Worm (Caenorhabditis elegans) whole organism, early embryonic: ENCODE results near the gene srsx-33.
A peak's percentile ranks its signal among the peaks of the same experiment; 100 is the strongest.

Experiments used
- B0310.2 ChIP-seq: sonication (generic microtip); optimal IDR thresholded peaks from 2 replicates; lab custom pipeline; 2016; ENCODE audit warnings: mild to moderate bottlenecking, missing genetic modification characterization, missing compliant biosample characterization
- F13C5.2 ChIP-seq: sonication (generic microtip); optimal IDR thresholded peaks from 2 replicates; lab custom pipeline; 2017; ENCODE audit warnings: mild to moderate bottlenecking, missing genetic modification characterization, inconsistent platforms, missing compliant biosample characterization
- aly-1 ChIP-seq: sonication (generic microtip); optimal IDR thresholded peaks from 2 replicates; lab custom pipeline; 2016; ENCODE audit warnings: missing genetic modification characterization, missing compliant biosample characterization
- ama-1 ChIP-seq: fragments of 150-350 bp; optimal IDR thresholded peaks from 2 replicates; lab custom pipeline; 2014
- ceh-13 ChIP-seq: fragments of 200-800 bp; sonication (Bioruptor generic); optimal IDR thresholded peaks from 2 replicates; lab custom pipeline; 2018; ENCODE audit warnings: mild to moderate bottlenecking, missing genetic modification characterization, missing compliant biosample characterization
- ceh-36 ChIP-seq: sonication (generic microtip); optimal IDR thresholded peaks from 2 replicates; lab custom pipeline; 2016; ENCODE audit warnings: missing genetic modification characterization, inconsistent platforms, missing compliant biosample characterization
- ets-7 ChIP-seq: sonication (generic microtip); optimal IDR thresholded peaks from 2 replicates; lab custom pipeline; 2016; ENCODE audit warnings: missing genotype, missing genetic modification characterization, missing compliant biosample characterization
- flt-1 ChIP-seq: fragments of 200-800 bp; sonication (Bioruptor generic); IDR thresholded peaks from 2 replicates; pipeline ENCODE4 v1.3.6; 2022; ENCODE audit warnings: missing genetic modification characterization, missing compliant biosample characterization
- hmbx-1 ChIP-seq: sonication (generic microtip); optimal IDR thresholded peaks from 2 replicates; lab custom pipeline; 2016; ENCODE audit warnings: mild to moderate bottlenecking, missing genetic modification characterization, missing compliant biosample characterization
- hmg-4 ChIP-seq: fragments of 200-800 bp; sonication (Bioruptor generic); optimal IDR thresholded peaks from 2 replicates; lab custom pipeline; 2018; ENCODE audit warnings: mild to moderate bottlenecking, missing genetic modification characterization, missing compliant biosample characterization
- hnd-1 ChIP-seq: sonication (generic microtip); optimal IDR thresholded peaks from 2 replicates; lab custom pipeline; 2016; ENCODE audit warnings: missing genetic modification characterization, missing compliant biosample characterization
- pes-1 ChIP-seq: fragments of 200-800 bp; sonication (Bioruptor generic); IDR thresholded peaks from 2 replicates; pipeline ENCODE4 v1.3.6; 2022; ENCODE audit warnings: missing genetic modification reagents, missing genetic modification characterization, missing compliant biosample characterization
- scrt-1 ChIP-seq: fragments of 200-800 bp; sonication (Bioruptor generic); IDR thresholded peaks from 2 replicates; pipeline ENCODE4 v1.3.6; 2022; ENCODE audit warnings: missing genetic modification characterization, missing compliant biosample characterization
- sea-1 ChIP-seq: fragments of 200-800 bp; sonication (Bioruptor generic); conservative IDR thresholded peaks from 2 replicates; pipeline ENCODE4 v1.3.6; 2022; ENCODE audit warnings: missing genetic modification characterization, missing compliant biosample characterization
- tbx-11 ChIP-seq: fragments of 200-800 bp; sonication (Bioruptor generic); IDR thresholded peaks from 2 replicates; pipeline ENCODE4 v1.3.6; 2022; ENCODE audit warnings: missing genetic modification characterization, missing compliant biosample characterization
- tbx-37 ChIP-seq: fragments of 200-800 bp; sonication (Bioruptor generic); conservative IDR thresholded peaks from 2 replicates; pipeline ENCODE4 v1.3.6; 2022; ENCODE audit warnings: missing genetic modification reagents, missing genetic modification characterization, missing compliant biosample characterization
- tra-4 ChIP-seq: sonication (generic microtip); optimal IDR thresholded peaks from 2 replicates; lab custom pipeline; 2017; ENCODE audit warnings: missing genetic modification characterization, missing compliant biosample characterization

Gene srsx-33

ce11 chrV:11234350-11234749 lies 18.0 kb downstream of the srsx-33 start, which contains the start of gene T19B10.5:
Gene T19B10.5, plus strand, starts transcription at chrV:11234650.
- TF ChIP-seq tra-4 (no peak), aly-1 (tag; lab: Kevin White, UChicago) (no peak), ama-1 (no peak), sea-1 (GFP tag; lab: Robert Waterston, UW) (no peak)

- TF ChIP-seq scrt-1 = no peak
- TF ChIP-seq ceh-36 = no peak
- no peak for TF ChIP-seq hmg-4
- TF ChIP-seq aly-1 (tag; lab: Kevin White, UChicago) = no peak
- no peak for TF ChIP-seq ceh-13 (GFP tag; lab: Kevin White, UChicago)
- TF ChIP-seq tra-4 = no peak
- no peak for TF ChIP-seq sea-1 (GFP tag; lab: Robert Waterston, UW)
- no peak for TF ChIP-seq ets-7 (tag; lab: Kevin White, UChicago)
- no peak for TF ChIP-seq hnd-1
- no peak for TF ChIP-seq B0310.2
- TF ChIP-seq flt-1 = no peak
- TF ChIP-seq F13C5.2 (tag; lab: Kevin White, UChicago) = no peak
- TF ChIP-seq pes-1 (GFP tag; lab: Robert Waterston, UW) = no peak
These were observed 21.2 kb downstream of the srsx-33 start for ce11 chrV:11231177-11231576.

ce11 chrV:11228653-11229173 lies 23.6 kb downstream of the srsx-33 start, which contains the start of gene pqn-70:
Gene pqn-70, minus strand, starts transcription at chrV:11228703.
- TF ChIP-seq hmg-4 = peak; percentile 60
- TF ChIP-seq sea-1 (GFP tag; lab: Robert Waterston, UW) = no peak
- no peak for TF ChIP-seq flt-1
- 0 out of 2 replicates have a peak, but pooled peaks have one; percentile 11 for TF ChIP-seq tbx-37 (GFP tag; lab: Robert Waterston, UW)
- TF ChIP-seq tra-4 = no peak
- TF ChIP-seq F13C5.2 (tag; lab: Kevin White, UChicago) = peak; percentile 39

- no peak for TF ChIP-seq ama-1
- no peak for TF ChIP-seq ceh-13 (GFP tag; lab: Kevin White, UChicago)
- TF ChIP-seq sea-1 (GFP tag; lab: Robert Waterston, UW) = no peak
- no peak for TF ChIP-seq tra-4
- no peak for TF ChIP-seq pes-1 (GFP tag; lab: Robert Waterston, UW)
- TF ChIP-seq tbx-11 (GFP tag; lab: Robert Waterston, UW) = no peak
- no peak for TF ChIP-seq tbx-37 (GFP tag; lab: Robert Waterston, UW)
- TF ChIP-seq hmbx-1 (tag; lab: Kevin White, UChicago) = no peak
- TF ChIP-seq hmg-4 = no peak
- TF ChIP-seq aly-1 (tag; lab: Kevin White, UChicago) = no peak
- no peak for TF ChIP-seq flt-1
- TF ChIP-seq B0310.2 = no peak
- no peak for TF ChIP-seq scrt-1
- no peak for TF ChIP-seq ceh-36
- no peak for TF ChIP-seq ets-7 (tag; lab: Kevin White, UChicago)
These were observed 26.3 kb downstream of the srsx-33 start, which contains the start of gene bgal-1 for ce11 chrV:11225981-11226380. Gene bgal-1, minus strand, starts transcription at chrV:11226018.

ce11 chrV:11223698-11224097 lies 28.6 kb downstream of the srsx-33 start:
- TF ChIP-seq aly-1 (tag; lab: Kevin White, UChicago) = no peak

ce11 chrV:11220936-11221335 lies 31.4 kb downstream of the srsx-33 start, which contains the start of gene T19B10.2:
Gene T19B10.2, plus strand, starts transcription at chrV:11221302.
- TF ChIP-seq aly-1 (tag; lab: Kevin White, UChicago) = no peak
- no peak for TF ChIP-seq tbx-37 (GFP tag; lab: Robert Waterston, UW)
- no peak for TF ChIP-seq ceh-36
- TF ChIP-seq flt-1 = no peak
- no peak for TF ChIP-seq F13C5.2 (tag; lab: Kevin White, UChicago)
- no peak for TF ChIP-seq tra-4
- no peak for TF ChIP-seq sea-1 (GFP tag; lab: Robert Waterston, UW)

- TF ChIP-seq tra-4 (no peak), pes-1 (GFP tag; lab: Robert Waterston, UW) (no peak), ets-7 (tag; lab: Kevin White, UChicago) (no peak), sea-1 (GFP tag; lab: Robert Waterston, UW) (no peak), ceh-13 (GFP tag; lab: Kevin White, UChicago) (no peak), ama-1 (no peak), ceh-36 (no peak), F13C5.2 (tag; lab: Kevin White, UChicago) (no peak), hmg-4 (no peak), tbx-37 (GFP tag; lab: Robert Waterston, UW) (no peak), scrt-1 (no peak), flt-1 (no peak), B0310.2 (no peak), aly-1 (tag; lab: Kevin White, UChicago) (no peak), tbx-11 (GFP tag; lab: Robert Waterston, UW) (no peak), hmbx-1 (tag; lab: Kevin White, UChicago) (no peak)
These were observed 31.9 kb downstream of the srsx-33 start for ce11 chrV:11220415-11220814.

ce11 chrV:11217394-11217793 lies 34.9 kb downstream of the srsx-33 start, which contains the start of gene cyp-29A2:
Gene cyp-29A2, plus strand, starts transcription at chrV:11217583.
- TF ChIP-seq scrt-1 = no peak
- TF ChIP-seq hnd-1 = no peak
- no peak for TF ChIP-seq ceh-13 (GFP tag; lab: Kevin White, UChicago)
- no peak for TF ChIP-seq ets-7 (tag; lab: Kevin White, UChicago)
- no peak for TF ChIP-seq pes-1 (GFP tag; lab: Robert Waterston, UW)

ce11 chrV:11216137-11216536 lies 36.2 kb downstream of the srsx-33 start:
- TF ChIP-seq hnd-1 = no peak
- no peak for TF ChIP-seq flt-1
- no peak for TF ChIP-seq hmg-4
- no peak for TF ChIP-seq tra-4
- TF ChIP-seq pes-1 (GFP tag; lab: Robert Waterston, UW) = no peak
- no peak for TF ChIP-seq tbx-11 (GFP tag; lab: Robert Waterston, UW)
- no peak for TF ChIP-seq hmbx-1 (tag; lab: Kevin White, UChicago)
- TF ChIP-seq ceh-13 (GFP tag; lab: Kevin White, UChicago) = no peak
- no peak for TF ChIP-seq ets-7 (tag; lab: Kevin White, UChicago)
- no peak for TF ChIP-seq ama-1
- TF ChIP-seq F13C5.2 (tag; lab: Kevin White, UChicago) = no peak
- TF ChIP-seq sea-1 (GFP tag; lab: Robert Waterston, UW) = no peak
- TF ChIP-seq ceh-36 = no peak
- TF ChIP-seq aly-1 (tag; lab: Kevin White, UChicago) = no peak
